Worm (Caenorhabditis elegans) whole organism, L2 larva: Measurements from ENCODE around the gene F48G7.5.

ENCODE experiments used
- C34F6.9 ChIP-seq: fragments of 150-350 bp; optimal IDR thresholded peaks from 2 replicates; lab custom pipeline; 2014; ENCODE audit warnings: missing biosample characterization, missing genetic modification characterization
- R02D3.7 ChIP-seq: fragments of 150-350 bp; optimal IDR thresholded peaks from 2 replicates; lab custom pipeline; 2014; ENCODE audit warnings: missing biosample characterization, missing genetic modification characterization
- Y55F3AM.14 ChIP-seq: fragments of 200-800 bp; sonication (Bioruptor generic); optimal IDR thresholded peaks from 2 replicates; lab custom pipeline; 2018; ENCODE audit warnings: mild to moderate bottlenecking, missing genetic modification characterization, missing compliant biosample characterization
- ZK546.5 ChIP-seq: sonication (generic microtip); optimal IDR thresholded peaks from 2 replicates; lab custom pipeline; 2017; ENCODE audit warnings: missing biosample characterization, missing genetic modification characterization
- ama-1 ChIP-seq: fragments of 150-350 bp; optimal IDR thresholded peaks from 2 replicates; lab custom pipeline; 2018; ENCODE audit warnings: inconsistent platforms
- blmp-1 ChIP-seq: sonication (generic microtip); optimal IDR thresholded peaks from 2 replicates; lab custom pipeline; 2017; ENCODE audit warnings: missing genetic modification characterization, mild to moderate bottlenecking, missing compliant biosample characterization, antibody characterized with exemption, moderate library complexity; ENCODE audit not compliant: insufficient read depth
- ceh-16 ChIP-seq: fragments of 150-350 bp; optimal IDR thresholded peaks from 2 replicates; lab custom pipeline; 2014; ENCODE audit warnings: missing biosample characterization, missing genetic modification characterization
- ceh-82 ChIP-seq: fragments of 150-350 bp; optimal IDR thresholded peaks from 2 replicates; lab custom pipeline; 2014; ENCODE audit warnings: missing biosample characterization, missing genetic modification characterization
- crh-2 ChIP-seq: sonication (generic microtip); optimal IDR thresholded peaks from 2 replicates; lab custom pipeline; 2017; ENCODE audit warnings: missing biosample characterization, missing genetic modification characterization
- dmd-4 ChIP-seq: sonication (generic microtip); optimal IDR thresholded peaks from 2 replicates; lab custom pipeline; 2017; ENCODE audit warnings: missing biosample characterization, missing genetic modification characterization
- elt-1 ChIP-seq: fragments of 150-350 bp; optimal IDR thresholded peaks from 2 replicates; lab custom pipeline; 2014; ENCODE audit warnings: missing biosample characterization, missing genetic modification characterization
- elt-3 ChIP-seq: sonication (generic microtip); optimal IDR thresholded peaks from 2 replicates; lab custom pipeline; 2017; ENCODE audit warnings: missing biosample characterization, missing genetic modification characterization
- fos-1 ChIP-seq: fragments of 150-350 bp; optimal IDR thresholded peaks from 2 replicates; lab custom pipeline; 2014; ENCODE audit warnings: missing biosample characterization, missing genetic modification characterization
- gmeb-1 ChIP-seq: fragments of 150-350 bp; optimal IDR thresholded peaks from 2 replicates; lab custom pipeline; 2014; ENCODE audit warnings: missing biosample characterization, missing genetic modification characterization
- lin-39 ChIP-seq: fragments of 150-350 bp; optimal IDR thresholded peaks from 2 replicates; lab custom pipeline; 2014; ENCODE audit warnings: missing biosample characterization, missing genetic modification reagents, missing genetic modification characterization
- lsy-2 ChIP-seq, 2 experiments: fragments of 150-350 bp in 1 of 2; sonication (generic microtip) in 1 of 2; optimal IDR thresholded peaks; 2 replicates each; lab custom pipeline; 2014 to 2017; ENCODE audit warnings: missing biosample characterization in 2 of 2, missing genetic modification characterization in 2 of 2
- mab-5 ChIP-seq: fragments of 150-350 bp; optimal IDR thresholded peaks from 2 replicates; lab custom pipeline; 2014; ENCODE audit warnings: missing biosample characterization, missing genetic modification characterization
- mbf-1 ChIP-seq: sonication (generic microtip); optimal IDR thresholded peaks from 2 replicates; lab custom pipeline; 2017; ENCODE audit warnings: missing biosample characterization, missing genetic modification characterization
- nhr-10 ChIP-seq: sonication (generic microtip); optimal IDR thresholded peaks from 2 replicates; lab custom pipeline; 2017; ENCODE audit warnings: missing biosample characterization, missing genetic modification characterization
- nhr-11 ChIP-seq: fragments of 150-350 bp; optimal IDR thresholded peaks from 2 replicates; lab custom pipeline; 2014; ENCODE audit warnings: missing biosample characterization, missing genetic modification characterization
- nhr-12 ChIP-seq: fragments of 150-350 bp; optimal IDR thresholded peaks from 2 replicates; lab custom pipeline; 2014; ENCODE audit warnings: missing biosample characterization, missing genetic modification characterization
- nhr-129 ChIP-seq: fragments of 150-350 bp; optimal IDR thresholded peaks from 2 replicates; lab custom pipeline; 2014; ENCODE audit warnings: missing biosample characterization, missing genetic modification characterization
- nhr-21 ChIP-seq: fragments of 150-350 bp; optimal IDR thresholded peaks from 2 replicates; lab custom pipeline; 2014; ENCODE audit warnings: missing biosample characterization, missing genetic modification characterization
- nhr-23 ChIP-seq: fragments of 150-350 bp; optimal IDR thresholded peaks from 2 replicates; lab custom pipeline; 2014; ENCODE audit warnings: missing biosample characterization, missing genetic modification reagents, missing genetic modification characterization
- nhr-6 ChIP-seq: fragments of 150-350 bp; optimal IDR thresholded peaks from 2 replicates; lab custom pipeline; 2014; ENCODE audit warnings: missing biosample characterization, missing genetic modification characterization
- nhr-77 ChIP-seq: fragments of 150-350 bp; optimal IDR thresholded peaks from 2 replicates; lab custom pipeline; 2014; ENCODE audit warnings: missing biosample characterization, missing genetic modification characterization
- peb-1 ChIP-seq: fragments of 150-350 bp; optimal IDR thresholded peaks from 2 replicates; lab custom pipeline; 2014; ENCODE audit warnings: missing biosample characterization, missing genetic modification characterization
- skn-1 ChIP-seq: sonication (generic microtip); optimal IDR thresholded peaks from 2 replicates; lab custom pipeline; 2017; ENCODE audit warnings: missing biosample characterization, missing genetic modification characterization
- sma-3 ChIP-seq: sonication (generic microtip); optimal IDR thresholded peaks from 2 replicates; lab custom pipeline; 2016; ENCODE audit warnings: missing genetic modification reagents, missing genetic modification characterization, missing compliant biosample characterization
- sma-9 ChIP-seq, 2 experiments: fragments of 150-350 bp in 1 of 2; sonication (generic microtip) in 1 of 2; optimal IDR thresholded peaks; 2 replicates each; lab custom pipeline; 2014 to 2016; ENCODE audit warnings: missing genetic modification characterization in 2 of 2, mild to moderate bottlenecking in 1 of 2, missing biosample characterization in 1 of 2, missing compliant biosample characterization in 1 of 2, missing genetic modification reagents in 1 of 2, moderate library complexity in 1 of 2
- snpc-4 ChIP-seq: fragments of 150-350 bp; optimal IDR thresholded peaks from 2 replicates; lab custom pipeline; 2014; ENCODE audit warnings: missing biosample characterization, missing genetic modification characterization
- unc-55 ChIP-seq: fragments of 150-350 bp; sonication (generic microtip); optimal IDR thresholded peaks from 3 replicates; lab custom pipeline; 2014; ENCODE audit warnings: missing biosample characterization, missing genetic modification reagents, missing genetic modification characterization
- ztf-1 ChIP-seq: fragments of 200-800 bp; sonication (Bioruptor generic); conservative IDR thresholded peaks from 2 replicates; pipeline ENCODE4 v1.3.6; 2022; ENCODE audit warnings: missing genetic modification characterization, missing compliant biosample characterization
- ztf-11 ChIP-seq: sonication (generic microtip); optimal IDR thresholded peaks from 2 replicates; lab custom pipeline; 2017; ENCODE audit warnings: missing biosample characterization, missing genetic modification characterization

Gene F48G7.5

DNA sequence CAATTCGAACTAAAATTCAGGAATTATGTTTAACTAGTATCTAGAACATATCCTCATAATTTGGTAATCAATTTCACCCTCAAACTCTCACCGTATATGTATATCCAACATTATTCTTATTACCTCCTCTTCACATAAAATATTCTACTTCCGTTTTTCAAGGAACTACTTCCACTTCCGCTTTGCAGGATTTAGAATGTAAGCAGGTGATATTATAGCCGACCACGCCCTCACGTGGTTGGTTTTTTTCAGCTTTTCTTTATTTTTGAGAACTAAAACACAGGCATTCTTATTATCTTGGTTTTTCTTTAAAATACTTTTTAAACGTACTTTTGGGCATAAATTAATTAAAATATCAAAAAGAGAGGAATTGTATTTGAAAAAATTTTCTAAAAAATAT is 4.8 kb downstream of the F48G7.5 start:
- TF ChIP-seq nhr-77 (tag; lab: Kevin White, UChicago) (no peak), elt-1 (tag; lab: Kevin White, UChicago) (no peak), Y55F3AM.14 (GFP tag; lab: Kevin White, UChicago) (no peak), sma-9 (GFP tag; optimal IDR thresholded peaks at IDR 0.05; lab: Kevin White, UChicago) (peak; percentile 15), sma-9 (tag; optimal IDR thresholded peaks at IDR 0.05; lab: Kevin White, UChicago) (no peak), lin-39 (no peak), lsy-2 (tag; optimal IDR thresholded peaks at IDR 0.05; lab: Kevin White, UChicago) (peak in 1 of 2 experiments; percentile 29), C34F6.9 (peak; percentile 5)

DNA sequence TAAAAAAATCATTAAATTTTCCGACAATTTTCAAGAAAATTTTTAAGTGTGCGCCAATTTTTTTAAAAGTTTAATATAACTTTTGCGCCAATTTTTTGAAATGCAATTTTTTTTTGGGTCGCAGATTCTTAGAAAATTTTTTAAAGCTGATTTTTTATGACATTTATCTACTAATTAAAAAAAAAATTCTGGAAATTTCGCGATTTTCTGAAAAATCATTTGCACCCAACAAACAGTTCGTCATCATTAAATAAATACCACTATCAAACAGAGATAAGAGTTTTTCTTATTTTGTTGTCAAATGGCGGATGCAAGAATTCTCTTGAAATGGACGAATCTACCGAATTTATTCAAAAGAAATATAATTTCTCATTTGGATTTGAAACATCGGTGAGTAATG is 7.5 kb downstream of the F48G7.5 start, which contains the start of gene F48G7.13:
F48G7.13 (plus strand) TSS at position 301 of the 400 bp plus-strand sequence.
- TF ChIP-seq nhr-129 (tag; lab: Kevin White, UChicago) (no peak), fos-1 (tag; lab: Kevin White, UChicago) (peak; percentile 49)

- TF ChIP-seq sma-3 (GFP tag; lab: Kevin White, UChicago): no peak
- peak; percentile 8 for TF ChIP-seq fos-1 (tag; lab: Kevin White, UChicago)
- TF ChIP-seq nhr-10 (tag; lab: Kevin White, UChicago): no peak
- peak; percentile 57 for TF ChIP-seq sma-9 (GFP tag; optimal IDR thresholded peaks at IDR 0.05; lab: Kevin White, UChicago)
- TF ChIP-seq sma-9 (tag; optimal IDR thresholded peaks at IDR 0.05; lab: Kevin White, UChicago): no peak
- no peak for TF ChIP-seq nhr-77 (tag; lab: Kevin White, UChicago)
- no peak for TF ChIP-seq mbf-1
- peak; percentile 29 for TF ChIP-seq crh-2 (tag; lab: Kevin White, UChicago)
- peak; percentile 71 for TF ChIP-seq nhr-129 (tag; lab: Kevin White, UChicago)
Measured at ce11 chrV:610217-610616, 12.5 kb downstream of the F48G7.5 start, which contains the start of gene nhr-90. TSS of gene nhr-90 (plus strand) at chrV:610512.

ce11 chrV:609671-610070 is 13.1 kb downstream of the F48G7.5 start, which contains the start of gene srlf-36:
TSS of gene srlf-36 (minus strand) at chrV:609771.
- no peak for TF ChIP-seq nhr-12 (tag; lab: Kevin White, UChicago)
- TF ChIP-seq R02D3.7 (tag; lab: Kevin White, UChicago): no peak
- TF ChIP-seq gmeb-1 (tag; lab: Kevin White, UChicago): no peak
- no peak for TF ChIP-seq ceh-16 (tag; lab: Kevin White, UChicago)
- TF ChIP-seq crh-2 (tag; lab: Kevin White, UChicago): no peak
- TF ChIP-seq elt-1 (tag; lab: Kevin White, UChicago): no peak
- TF ChIP-seq nhr-129 (tag; lab: Kevin White, UChicago): no peak
- TF ChIP-seq nhr-11: no peak
- TF ChIP-seq sma-3 (GFP tag; lab: Kevin White, UChicago): no peak
- TF ChIP-seq ZK546.5: no peak
- no peak for TF ChIP-seq ztf-1 (GFP tag; lab: Robert Waterston, UW)
- no peak for TF ChIP-seq fos-1 (tag; lab: Kevin White, UChicago)
- TF ChIP-seq unc-55 (GFP tag; lab: Kevin White, UChicago): no peak
- no peak for TF ChIP-seq snpc-4 (tag; lab: Kevin White, UChicago)
- no peak for TF ChIP-seq C34F6.9

- no peak for TF ChIP-seq nhr-21
- no peak for TF ChIP-seq elt-3
- no peak for TF ChIP-seq lin-39
- TF ChIP-seq C34F6.9: no peak
- TF ChIP-seq peb-1 (tag; lab: Kevin White, UChicago): no peak
- TF ChIP-seq ZK546.5: no peak
Measured at ce11 chrV:608844-609243, 13.9 kb downstream of the F48G7.5 start, which contains the start of gene srw-109. TSS of gene srw-109 (minus strand) at chrV:608944.

DNA sequence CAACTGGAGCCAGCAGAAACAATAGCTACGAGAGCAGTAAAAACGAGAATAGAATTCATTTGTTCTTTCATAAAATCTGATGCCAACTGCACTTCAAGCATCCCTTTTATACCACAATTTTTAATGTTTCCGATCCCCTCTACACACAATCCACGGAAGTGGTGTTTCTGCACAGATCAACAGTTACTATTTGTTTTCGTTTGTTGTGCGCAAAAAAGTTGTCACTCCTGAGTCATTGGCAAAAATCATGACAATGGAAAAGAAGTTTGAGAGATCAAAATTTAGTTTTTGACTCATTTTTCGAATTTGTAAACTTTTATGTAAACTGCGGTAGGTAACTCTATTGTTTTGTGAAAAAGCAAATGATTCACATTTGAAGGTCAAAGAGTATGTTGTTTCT is 18.6 kb downstream of the F48G7.5 start, which contains the start of gene srlf-37:
srlf-37 (minus strand) TSS at position 101 of the 400 bp plus-strand sequence.
- TF ChIP-seq C34F6.9 (no peak), dmd-4 (tag; lab: Kevin White, UChicago) (no peak), nhr-129 (tag; lab: Kevin White, UChicago) (no peak), sma-3 (GFP tag; lab: Kevin White, UChicago) (no peak), ceh-82 (tag; lab: Kevin White, UChicago) (no peak), blmp-1 (tag; lab: Kevin White, UChicago) (no peak), ztf-11 (tag; lab: Kevin White, UChicago) (no peak), nhr-6 (tag; lab: Kevin White, UChicago) (no peak), mab-5 (tag; lab: Kevin White, UChicago) (no peak), ama-1 (lab: Kevin White, UChicago) (no peak), skn-1 (tag; lab: Kevin White, UChicago) (no peak), ceh-16 (tag; lab: Kevin White, UChicago) (no peak), snpc-4 (tag; lab: Kevin White, UChicago) (no peak), nhr-23 (tag; lab: Kevin White, UChicago) (no peak), ztf-1 (GFP tag; lab: Robert Waterston, UW) (no peak)
